Fruit fly (Drosophila melanogaster): Measurements from ENCODE around the gene CG13039.

DNA sequence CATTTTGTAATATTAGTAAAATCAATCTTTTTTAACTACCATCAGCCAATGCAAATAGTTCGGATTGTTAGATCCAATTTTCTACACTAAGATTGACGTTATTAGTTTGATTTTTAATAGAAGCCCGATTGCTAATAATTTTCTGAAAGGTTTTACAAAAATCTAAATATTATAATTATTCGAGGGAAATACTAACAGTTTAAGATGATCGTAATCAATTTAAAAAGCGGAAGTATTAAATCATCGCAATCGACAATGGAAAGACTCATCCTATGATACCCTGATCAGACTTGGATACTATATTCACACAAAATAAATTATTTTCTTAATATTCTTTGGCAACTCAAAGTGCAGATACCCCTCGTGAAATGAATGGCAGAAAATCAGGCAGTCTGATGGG lies 31.3 kb upstream of the CG13039 start:
- TF ChIP-seq CG7101 (tag; optimal IDR thresholded peaks at IDR 0.05) = no peak
- no peak for TF ChIP-seq bab1 (GFP tag; optimal IDR thresholded peaks at IDR 0.05)
- no peak for TF ChIP-seq kay (GFP tag; ENCODE audit: borderline replicate concordance)
- TF ChIP-seq CG1620 (GFP tag; optimal IDR thresholded peaks at IDR 0.05) = no peak
- no peak for TF ChIP-seq Clk (GFP tag; optimal IDR thresholded peaks at IDR 0.05)
- TF ChIP-seq tj (GFP tag; optimal IDR thresholded peaks at IDR 0.05) = no peak
- TF ChIP-seq Crg-1 (GFP tag; optimal IDR thresholded peaks at IDR 0.05) = no peak
- no peak for TF ChIP-seq CG14711 (tag; optimal IDR thresholded peaks at IDR 0.05)
- TF ChIP-seq pad (GFP tag; optimal IDR thresholded peaks at IDR 0.05) = no peak
- TF ChIP-seq Hr96 (GFP tag; optimal IDR thresholded peaks at IDR 0.05) = no peak
- no peak for TF ChIP-seq cnc (optimal IDR thresholded peaks at IDR 0.05)
- no peak for TF ChIP-seq CG11617 (GFP tag; optimal IDR thresholded peaks at IDR 0.05)
- TF ChIP-seq toe (GFP tag; optimal IDR thresholded peaks at IDR 0.05) = no peak
- no peak for TF ChIP-seq Mnt (GFP tag; optimal IDR thresholded peaks at IDR 0.05)
